Worm (Caenorhabditis elegans) whole organism, midembryonic: ENCODE data around the gene Y43F8C.23.

ENCODE experiments used
- flt-1 ChIP-seq: fragments of 200-800 bp; sonication (Bioruptor generic); IDR thresholded peaks from 2 replicates; pipeline ENCODE4 v1.3.6; 2022; ENCODE audit warnings: missing genetic modification characterization, missing compliant biosample characterization
- med-1 ChIP-seq: sonication (generic microtip); optimal IDR thresholded peaks from 2 replicates; lab custom pipeline; 2017; ENCODE audit warnings: missing genetic modification characterization, mild to moderate bottlenecking, missing compliant biosample characterization, antibody characterized with exemption, missing genetic modification reagents; ENCODE audit not compliant: insufficient read depth
- ztf-23 ChIP-seq: fragments of 200-800 bp; sonication (Bioruptor generic); IDR thresholded peaks from 2 replicates; pipeline ENCODE4 v1.3.6; 2022; ENCODE audit warnings: missing genetic modification reagents, missing genetic modification characterization, missing compliant biosample characterization

DNA sequence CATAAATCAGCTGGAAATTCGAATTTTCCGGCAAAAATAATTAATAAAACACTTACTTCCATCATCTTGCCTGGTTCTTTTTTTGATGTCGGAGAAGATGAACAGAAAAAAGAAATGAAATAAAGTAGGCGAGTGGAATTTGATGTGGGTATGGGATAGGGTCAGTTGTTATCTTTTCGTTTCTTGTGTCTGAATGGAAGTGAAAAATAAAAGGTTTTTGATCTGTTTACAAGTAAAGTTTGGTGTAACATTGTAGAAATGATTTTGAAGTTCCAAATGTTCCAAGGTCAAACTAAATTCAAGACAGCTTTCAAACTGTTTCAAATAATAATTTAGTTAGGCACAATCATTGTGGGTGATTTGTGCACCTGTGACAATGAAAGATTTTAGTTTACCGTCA is 25.9 kb upstream of the Y43F8C.23 start, which contains the start of gene W04E12.7:
- TF ChIP-seq med-1 (GFP tag; lab: Kevin White, UChicago) = no peak
- TF ChIP-seq flt-1 = no peak
- TF ChIP-seq ztf-23 = no peak
